Worm (Caenorhabditis elegans) whole organism, young adult: ENCODE data around the gene ZK686.1.

Experiments
- B0019.2 ChIP-seq: fragments of 200-800 bp; sonication (Bioruptor generic); conservative IDR thresholded peaks from 2 replicates; pipeline ENCODE4 v1.3.6; 2022; ENCODE audit warnings: missing genetic modification reagents, missing genetic modification characterization, missing compliant biosample characterization
- C17E4.6 ChIP-seq: fragments of 200-800 bp; sonication (Bioruptor generic); IDR thresholded peaks from 2 replicates; pipeline ENCODE4 v1.3.6; 2022; ENCODE audit warnings: missing genetic modification reagents, missing genetic modification characterization, missing compliant biosample characterization
- K12H6.12 ChIP-seq: fragments of 200-800 bp; sonication (Bioruptor generic); optimal IDR thresholded peaks from 2 replicates; lab custom pipeline; 2018; ENCODE audit warnings: mild to moderate bottlenecking, missing genetic modification characterization, missing compliant biosample characterization
- Y53F4B.3 ChIP-seq: fragments of 200-800 bp; sonication (Bioruptor generic); IDR thresholded peaks from 2 replicates; pipeline ENCODE4 v1.3.6; 2022; ENCODE audit warnings: missing genetic modification reagents, missing genetic modification characterization, missing compliant biosample characterization
- Y56A3A.18 ChIP-seq: fragments of 200-800 bp; sonication (Bioruptor generic); IDR thresholded peaks from 2 replicates; pipeline ENCODE4 v1.3.6; 2022; ENCODE audit warnings: missing genetic modification reagents, missing genetic modification characterization, missing compliant biosample characterization
- Y67H2A.10 ChIP-seq: fragments of 200-800 bp; sonication (Bioruptor generic); conservative IDR thresholded peaks from 2 replicates; pipeline ENCODE4 v1.3.6; 2022; ENCODE audit warnings: missing genetic modification reagents, missing genetic modification characterization, missing compliant biosample characterization
- ZK185.1 ChIP-seq: sonication (generic microtip); optimal IDR thresholded peaks from 2 replicates; lab custom pipeline; 2016; ENCODE audit warnings: mild to moderate bottlenecking, missing genetic modification characterization, missing compliant biosample characterization; ENCODE audit not compliant: poor library complexity, severe bottlenecking
- attf-5 ChIP-seq: fragments of 200-800 bp; sonication (Bioruptor generic); optimal IDR thresholded peaks from 2 replicates; lab custom pipeline; 2018; ENCODE audit warnings: mild to moderate bottlenecking, missing genetic modification characterization, missing compliant biosample characterization
- attf-6 ChIP-seq: fragments of 200-800 bp; sonication (Bioruptor generic); IDR thresholded peaks from 2 replicates; pipeline ENCODE4 v1.3.6; 2022; ENCODE audit warnings: missing genetic modification reagents, missing genetic modification characterization, missing compliant biosample characterization
- cebp-1 ChIP-seq, 2 experiments: fragments of 200-800 bp in 1 of 2; sonication (Bioruptor generic) in 1 of 2; sonication (generic microtip) in 1 of 2; IDR thresholded peaks in 1 of 2; optimal IDR thresholded peaks in 1 of 2; 2 replicates each; pipeline versions ENCODE4 v1.3.6 to Lab custom; 2017 to 2022; ENCODE audit warnings: missing compliant biosample characterization in 2 of 2, missing genetic modification characterization in 2 of 2, mild to moderate bottlenecking in 1 of 2, missing genetic modification reagents in 1 of 2, moderate library complexity in 1 of 2
- cebp-2 ChIP-seq: fragments of 200-800 bp; sonication (Bioruptor generic); IDR thresholded peaks from 2 replicates; pipeline ENCODE4 v1.3.6; 2022; ENCODE audit warnings: missing genetic modification characterization, missing compliant biosample characterization
- ceh-27 ChIP-seq: fragments of 200-800 bp; sonication (Bioruptor generic); optimal IDR thresholded peaks from 2 replicates; lab custom pipeline; 2018; ENCODE audit warnings: mild to moderate bottlenecking, missing genetic modification characterization, moderate library complexity, missing compliant biosample characterization
- ceh-40 ChIP-seq: fragments of 200-800 bp; sonication (Bioruptor generic); IDR thresholded peaks from 2 replicates; pipeline ENCODE4 v1.3.6; 2022; ENCODE audit warnings: missing genetic modification characterization, missing compliant biosample characterization
- ceh-58 ChIP-seq: fragments of 200-800 bp; sonication (Bioruptor generic); IDR thresholded peaks from 2 replicates; pipeline ENCODE4 v1.3.6; 2022; ENCODE audit warnings: missing genetic modification characterization, missing compliant biosample characterization
- egrh-3 ChIP-seq: fragments of 200-800 bp; sonication (Bioruptor generic); IDR thresholded peaks from 2 replicates; pipeline ENCODE4 v1.3.6; 2022; ENCODE audit warnings: missing genetic modification reagents, missing genetic modification characterization, missing compliant biosample characterization
- gei-17 ChIP-seq: fragments of 200-800 bp; sonication (Bioruptor generic); optimal IDR thresholded peaks from 2 replicates; lab custom pipeline; 2018; ENCODE audit warnings: mild to moderate bottlenecking, missing genetic modification characterization, missing compliant biosample characterization
- hmg-1.2 ChIP-seq: fragments of 200-800 bp; sonication (Bioruptor generic); IDR thresholded peaks from 2 replicates; pipeline ENCODE4 v1.3.6; 2022; ENCODE audit warnings: missing genetic modification reagents, missing genetic modification characterization, missing compliant biosample characterization
- hsf-1 ChIP-seq: fragments of 200-800 bp; sonication (Bioruptor generic); IDR thresholded peaks from 2 replicates; pipeline ENCODE4 v1.3.6; 2022; ENCODE audit warnings: missing genetic modification reagents, missing genetic modification characterization, missing compliant biosample characterization
- lag-1 ChIP-seq: fragments of 200-800 bp; sonication (Bioruptor generic); IDR thresholded peaks from 2 replicates; pipeline ENCODE4 v1.3.6; 2022; ENCODE audit warnings: missing genetic modification reagents, missing genetic modification characterization, missing compliant biosample characterization
- let-526 ChIP-seq: fragments of 200-800 bp; sonication (Bioruptor generic); IDR thresholded peaks from 2 replicates; pipeline ENCODE4 v1.3.6; 2022; ENCODE audit warnings: missing genetic modification reagents, missing genetic modification characterization, missing compliant biosample characterization
- lin-26 ChIP-seq: fragments of 200-800 bp; sonication (Bioruptor generic); IDR thresholded peaks from 2 replicates; pipeline ENCODE4 v1.3.6; 2022; ENCODE audit warnings: missing genetic modification reagents, missing genetic modification characterization, missing compliant biosample characterization
- lin-35 ChIP-seq, 3 experiments: fragments of 150-350 bp in 2 of 3; sonication (generic microtip) in 1 of 3; optimal IDR thresholded peaks; 2 replicates each; lab custom pipeline; 2014 to 2018; ENCODE audit warnings: missing biosample characterization in 3 of 3, missing genetic modification characterization in 3 of 3, missing genetic modification reagents in 3 of 3
- lin-40 ChIP-seq: sonication (generic microtip); optimal IDR thresholded peaks from 2 replicates; lab custom pipeline; 2016; ENCODE audit warnings: missing genetic modification characterization, mild to moderate bottlenecking, missing compliant biosample characterization, missing genotype, missing genetic modification reagents
- lsl-1 ChIP-seq: fragments of 200-800 bp; sonication (Bioruptor generic); optimal IDR thresholded peaks from 2 replicates; lab custom pipeline; 2018; ENCODE audit warnings: mild to moderate bottlenecking, missing genetic modification characterization, moderate library complexity, missing compliant biosample characterization
- madf-10 ChIP-seq: sonication (generic microtip); optimal IDR thresholded peaks from 2 replicates; lab custom pipeline; 2016; ENCODE audit warnings: mild to moderate bottlenecking, missing genetic modification characterization, missing compliant biosample characterization
- nfyb-1 ChIP-seq: fragments of 200-800 bp; sonication (Bioruptor generic); IDR thresholded peaks from 2 replicates; pipeline ENCODE4 v1.3.6; 2022; ENCODE audit warnings: missing genetic modification reagents, missing genetic modification characterization, missing compliant biosample characterization
- nhr-179 ChIP-seq: sonication (generic microtip); optimal IDR thresholded peaks from 2 replicates; lab custom pipeline; 2016; ENCODE audit warnings: mild to moderate bottlenecking, missing genetic modification characterization, missing compliant biosample characterization
- nhr-90 ChIP-seq: sonication (generic microtip); optimal IDR thresholded peaks from 2 replicates; lab custom pipeline; 2016; ENCODE audit warnings: missing genotype, mild to moderate bottlenecking, missing genetic modification characterization, missing compliant biosample characterization
- pha-4 ChIP-seq: fragments of 150-350 bp; sonication (generic microtip); optimal IDR thresholded peaks from 2 replicates; lab custom pipeline; 2014; ENCODE audit warnings: missing biosample characterization, missing genetic modification reagents, missing genetic modification characterization
- rpc-1 ChIP-seq, 2 experiments: fragments of 150-350 bp in 1 of 2; sonication (generic microtip) in 1 of 2; optimal IDR thresholded peaks; 2 replicates each; lab custom pipeline; 2014 to 2018; ENCODE audit warnings: missing biosample characterization in 1 of 2, missing genetic modification characterization in 1 of 2, missing genetic modification reagents in 1 of 2, missing genotype in 1 of 2
- zfh-2 ChIP-seq: fragments of 200-800 bp; sonication (Bioruptor generic); conservative IDR thresholded peaks from 2 replicates; pipeline ENCODE4 v1.3.6; 2022; ENCODE audit warnings: missing genetic modification reagents, missing genetic modification characterization, missing compliant biosample characterization
- zim-3 ChIP-seq: sonication (generic microtip); optimal IDR thresholded peaks from 2 replicates; lab custom pipeline; 2017; ENCODE audit warnings: mild to moderate bottlenecking, missing genetic modification characterization, moderate library complexity, missing compliant biosample characterization
- ztf-6 ChIP-seq: fragments of 200-800 bp; sonication (Bioruptor generic); IDR thresholded peaks from 2 replicates; pipeline ENCODE4 v1.3.6; 2022; ENCODE audit warnings: missing genetic modification reagents, missing genetic modification characterization, missing compliant biosample characterization

The ZK686.1 gene

ce11 chrIII:7728494-7728893 lies 44.4 kb upstream of the ZK686.1 start (continued):
- TF ChIP-seq ceh-58: no peak
- no peak for TF ChIP-seq Y53F4B.3
- TF ChIP-seq gei-17 (GFP tag; lab: Kevin White, UChicago): no peak
- TF ChIP-seq zim-3 (tag; lab: Kevin White, UChicago): no peak
- TF ChIP-seq C17E4.6: no peak
- peak; percentile 20; the same call in 1 of the 2 replicates for TF ChIP-seq hsf-1 (GFP tag; lab: Robert Waterston, UW)
- TF ChIP-seq pha-4: no peak
- TF ChIP-seq nfyb-1 (GFP tag; lab: Robert Waterston, UW): peak; percentile 53; the same call in 1 of the 2 replicates
- TF ChIP-seq, all 124 proteins: peak for 21

- TF ChIP-seq lag-1 (0 out of 2 replicates have a peak, but pooled peaks have one; percentile 1), lin-26 (GFP tag; lab: Robert Waterston, UW) (0 out of 2 replicates have a peak, but pooled peaks have one; percentile 57), Y67H2A.10 (no peak)
Measured at ce11 chrIII:7729062-7729461, 43.9 kb upstream of the ZK686.1 start.

ce11 chrIII:7729534-7730061 lies 43.3 kb upstream of the ZK686.1 start, which contains the start of gene ZK112.4:
ZK112.4 (minus strand) TSS chrIII:7730011.
- TF ChIP-seq ceh-27 (GFP tag; lab: Kevin White, UChicago): peak; percentile 47
- no peak for TF ChIP-seq ztf-6 (GFP tag; lab: Robert Waterston, UW)
- TF ChIP-seq K12H6.12 (tag; lab: Kevin White, UChicago): peak; percentile 64
- peak; percentile 37 for TF ChIP-seq ZK185.1 (tag; lab: Kevin White, UChicago)
- TF ChIP-seq nhr-90 (tag; lab: Kevin White, UChicago): peak; percentile 11
- 0 out of 2 replicates have a peak, but pooled peaks have one; percentile 34 for TF ChIP-seq hsf-1 (GFP tag; lab: Robert Waterston, UW)
- no peak for TF ChIP-seq let-526 (GFP tag; lab: Robert Waterston, UW)
- TF ChIP-seq attf-5 (GFP tag; lab: Kevin White, UChicago): peak; percentile 2
- no peak for TF ChIP-seq rpc-1 (optimal IDR thresholded peaks at IDR 0.05; lab: Kevin White, UChicago)
- TF ChIP-seq rpc-1 (tag; optimal IDR thresholded peaks at IDR 0.05; lab: Kevin White, UChicago): no peak
- no peak for TF ChIP-seq cebp-1 (GFP tag; IDR thresholded peaks at IDR 0.05; lab: Robert Waterston, UW)
- TF ChIP-seq cebp-1 (tag; optimal IDR thresholded peaks at IDR 0.05; lab: Kevin White, UChicago): peak; percentile 39
- 0 out of 2 replicates have a peak, but pooled peaks have one; percentile 48 for TF ChIP-seq Y56A3A.18 (GFP tag; lab: Robert Waterston, UW)
- peak; percentile 63; the same call in 1 of the 2 replicates for TF ChIP-seq egrh-3 (GFP tag; lab: Robert Waterston, UW)
- TF ChIP-seq attf-6 (GFP tag; lab: Robert Waterston, UW): no peak
- peak in 1 of 3 experiments; percentile 49 for TF ChIP-seq lin-35 (GFP tag; optimal IDR thresholded peaks at IDR 0.05; lab: Kevin White, UChicago)
- TF ChIP-seq lin-40 (tag; lab: Kevin White, UChicago): peak; percentile 49
- TF ChIP-seq ceh-40 (GFP tag; lab: Robert Waterston, UW): 0 out of 2 replicates have a peak, but pooled peaks have one; percentile 8
- TF ChIP-seq zfh-2: peak; percentile 86
- TF ChIP-seq hmg-1.2 (GFP tag; lab: Robert Waterston, UW): 0 out of 2 replicates have a peak, but pooled peaks have one; percentile 21
- TF ChIP-seq lsl-1 (GFP tag; lab: Kevin White, UChicago): peak; percentile 5
- TF ChIP-seq B0019.2 (GFP tag; lab: Robert Waterston, UW): no peak
- TF ChIP-seq madf-10: peak; percentile 51
- no peak for TF ChIP-seq cebp-2 (GFP tag; lab: Robert Waterston, UW)
- peak; percentile 28 for TF ChIP-seq nhr-179 (tag; lab: Kevin White, UChicago)
